Worm (Caenorhabditis elegans) whole organism, L2 larva: Measurements from ENCODE around the gene F13H8.11.

Experiments used
- F13H6.1 ChIP-seq: sonication (generic microtip); optimal IDR thresholded peaks from 2 replicates; lab custom pipeline; 2016; ENCODE audit warnings: missing genetic modification characterization, missing compliant biosample characterization
- dmd-4 ChIP-seq: sonication (generic microtip); optimal IDR thresholded peaks from 2 replicates; lab custom pipeline; 2017; ENCODE audit warnings: missing biosample characterization, missing genetic modification characterization
- lin-13 ChIP-seq: fragments of 150-350 bp; optimal IDR thresholded peaks from 2 replicates; lab custom pipeline; 2014; ENCODE audit warnings: missing biosample characterization, missing genetic modification reagents, missing genetic modification characterization
- lin-39 ChIP-seq: fragments of 150-350 bp; optimal IDR thresholded peaks from 2 replicates; lab custom pipeline; 2014; ENCODE audit warnings: missing biosample characterization, missing genetic modification reagents, missing genetic modification characterization
- nhr-23 ChIP-seq: fragments of 150-350 bp; optimal IDR thresholded peaks from 2 replicates; lab custom pipeline; 2014; ENCODE audit warnings: missing biosample characterization, missing genetic modification reagents, missing genetic modification characterization

- no peak for TF ChIP-seq lin-13 (GFP tag; lab: Kevin White, UChicago)
- no peak for TF ChIP-seq F13H6.1 (tag; lab: Kevin White, UChicago)
- no peak for TF ChIP-seq lin-39 (tag; lab: Kevin White, UChicago)
- TF ChIP-seq nhr-23 (tag; lab: Kevin White, UChicago) = no peak
- TF ChIP-seq dmd-4 (tag; lab: Kevin White, UChicago) = no peak
These were observed 32.8 kb downstream of the F13H8.11 start, which contains the start of gene srsy-2 for ce11 chrII:6226995-6227394.
